Fruit fly (Drosophila melanogaster) whole organism, wandering third instar larva: ENCODE data around the gene Sfp70A4.

Experiments used
- CG32264 ChIP-seq: fragments of 200-800 bp; sonication (Bioruptor generic); optimal IDR thresholded peaks from 2 replicates; lab custom pipeline; 2016; ENCODE audit warnings: missing biosample characterization, missing genetic modification characterization
- CG9705 ChIP-seq: fragments of 200-800 bp; sonication (Bioruptor generic); optimal IDR thresholded peaks from 2 replicates; lab custom pipeline; 2018; ENCODE audit warnings: missing biosample characterization, mild to moderate bottlenecking, missing genetic modification characterization
- CrebA ChIP-seq: fragments of 200-800 bp; sonication (Bioruptor generic); optimal IDR thresholded peaks from 2 replicates; lab custom pipeline; 2016; ENCODE audit warnings: missing biosample characterization, mild to moderate bottlenecking, missing genetic modification characterization, borderline replicate concordance
- Dfd ChIP-seq: fragments of >200 bp; optimal IDR thresholded peaks from 2 replicates; lab custom pipeline; 2017; ENCODE audit warnings: missing biosample characterization, missing genetic modification characterization
- Dif ChIP-seq: fragments of 200-275, 200-300 bp; sonication (Bioruptor generic); optimal IDR thresholded peaks from 2 replicates; lab custom pipeline; 2018; ENCODE audit warnings: missing biosample characterization, missing genetic modification characterization; ENCODE audit not compliant: partially characterized antibody
- GATAd ChIP-seq: sonication (Bioruptor generic); optimal IDR thresholded peaks from 2 replicates; lab custom pipeline; 2016; ENCODE audit warnings: missing biosample characterization, missing genetic modification characterization
- HLH106 ChIP-seq: fragments of 200-800 bp; optimal IDR thresholded peaks from 3 replicates; lab custom pipeline; 2019; ENCODE audit warnings: missing biosample characterization, mild to moderate bottlenecking, missing genetic modification characterization, moderate library complexity
- Hr83 ChIP-seq: fragments of 200-300 bp; sonication (Bioruptor generic); optimal IDR thresholded peaks from 2 replicates; lab custom pipeline; 2016; ENCODE audit warnings: missing biosample characterization, mild to moderate bottlenecking, missing genetic modification characterization, moderate library complexity; ENCODE audit not compliant: poor library complexity, severe bottlenecking
- N ChIP-seq: fragments of >200 bp; optimal IDR thresholded peaks from 2 replicates; lab custom pipeline; 2018; ENCODE audit warnings: missing biosample characterization, missing external identifiers, missing genetic modification characterization
- Rel ChIP-seq, 2 experiments: fragments of 200-800 bp; sonication (Bioruptor generic) in 1 of 2; optimal IDR thresholded peaks; 2 replicates in 1 of 2; 3 replicates in 1 of 2; lab custom pipeline; 2016 to 2019; ENCODE audit warnings: mild to moderate bottlenecking in 2 of 2, missing biosample characterization in 2 of 2, missing genetic modification characterization in 2 of 2, moderate library complexity in 1 of 2
- Sp1 ChIP-seq: fragments of 200-800 bp; sonication (Bioruptor generic); optimal IDR thresholded peaks from 3 replicates; lab custom pipeline; 2019; ENCODE audit warnings: missing biosample characterization, mild to moderate bottlenecking, missing genetic modification characterization, moderate library complexity
- br ChIP-seq: fragments of 200-800 bp; sonication (Bioruptor generic); optimal IDR thresholded peaks from 2 replicates; lab custom pipeline; 2016; ENCODE audit warnings: missing biosample characterization, missing genetic modification characterization
- dl ChIP-seq, 2 experiments: fragments of 175-275, 200-275 bp in 1 of 2; fragments of 200-275 bp in 1 of 2; sonication (Bioruptor generic); optimal IDR thresholded peaks; lab custom pipeline; 2018; ENCODE audit warnings: mild to moderate bottlenecking in 2 of 2, missing biosample characterization in 2 of 2, missing genetic modification characterization in 2 of 2, moderate library complexity in 2 of 2; ENCODE audit not compliant: partially characterized antibody in 2 of 2, insufficient read depth in 1 of 2
- dmrt93B ChIP-seq: fragments of 200-800 bp; sonication (Bioruptor generic); optimal IDR thresholded peaks from 2 replicates; lab custom pipeline; 2018; ENCODE audit warnings: missing biosample characterization, mild to moderate bottlenecking, missing genetic modification characterization
- dsf ChIP-seq: sonication (Bioruptor generic); optimal IDR thresholded peaks from 2 replicates; lab custom pipeline; 2016; ENCODE audit warnings: missing biosample characterization, missing genetic modification characterization, borderline replicate concordance
- ey ChIP-seq: fragments of 200-800 bp; sonication (Bioruptor generic); optimal IDR thresholded peaks from 2 replicates; lab custom pipeline; 2016; ENCODE audit warnings: missing biosample characterization, missing genetic modification characterization
- foxo ChIP-seq, 2 experiments: fragments of 200-800 bp; sonication (Bioruptor generic); optimal IDR thresholded peaks; 2 replicates in 1 of 2; 3 replicates in 1 of 2; lab custom pipeline; 2016 to 2017; ENCODE audit warnings: missing biosample characterization in 2 of 2, missing genetic modification characterization in 2 of 2
- fru ChIP-seq: fragments of 200-800 bp; sonication (Bioruptor generic); optimal IDR thresholded peaks from 3 replicates; lab custom pipeline; 2016; ENCODE audit warnings: missing biosample characterization, mild to moderate bottlenecking, missing genetic modification characterization
- h ChIP-seq: fragments of 200-800 bp; sonication (Bioruptor generic); optimal IDR thresholded peaks from 3 replicates; lab custom pipeline; 2016; ENCODE audit warnings: missing biosample characterization, mild to moderate bottlenecking, missing genetic modification characterization
- pan ChIP-seq: fragments of >200 bp; optimal IDR thresholded peaks from 2 replicates; lab custom pipeline; 2017
- psq ChIP-seq: fragments of 200-800 bp; sonication (Bioruptor generic); optimal IDR thresholded peaks from 3 replicates; lab custom pipeline; 2017; ENCODE audit warnings: missing biosample characterization, mild to moderate bottlenecking, missing genetic modification characterization, moderate library complexity
- rgr ChIP-seq: fragments of 200-800 bp; sonication (Bioruptor generic); optimal IDR thresholded peaks from 3 replicates; lab custom pipeline; 2016; ENCODE audit warnings: missing biosample characterization, mild to moderate bottlenecking, missing genetic modification characterization
- sage ChIP-seq: fragments of 200-800 bp; sonication (Bioruptor generic); optimal IDR thresholded peaks from 2 replicates; lab custom pipeline; 2016; ENCODE audit warnings: missing biosample characterization, mild to moderate bottlenecking, missing genetic modification characterization
- sv ChIP-seq: fragments of 200-800 bp; sonication (Bioruptor generic); optimal IDR thresholded peaks from 3 replicates; lab custom pipeline; 2016; ENCODE audit warnings: missing biosample characterization, missing genetic modification characterization
- tai ChIP-seq: sonication (Bioruptor generic); optimal IDR thresholded peaks from 2 replicates; lab custom pipeline; 2016; ENCODE audit warnings: missing biosample characterization, missing genetic modification characterization
- usp ChIP-seq: fragments of >200 bp; optimal IDR thresholded peaks from 2 replicates; lab custom pipeline; 2017; ENCODE audit warnings: missing biosample characterization, missing genetic modification characterization
- woc ChIP-seq: sonication (Bioruptor generic); optimal IDR thresholded peaks from 2 replicates; lab custom pipeline; 2016; ENCODE audit warnings: missing biosample characterization, mild to moderate bottlenecking, missing genetic modification characterization

Sfp70A4 gene

DNA sequence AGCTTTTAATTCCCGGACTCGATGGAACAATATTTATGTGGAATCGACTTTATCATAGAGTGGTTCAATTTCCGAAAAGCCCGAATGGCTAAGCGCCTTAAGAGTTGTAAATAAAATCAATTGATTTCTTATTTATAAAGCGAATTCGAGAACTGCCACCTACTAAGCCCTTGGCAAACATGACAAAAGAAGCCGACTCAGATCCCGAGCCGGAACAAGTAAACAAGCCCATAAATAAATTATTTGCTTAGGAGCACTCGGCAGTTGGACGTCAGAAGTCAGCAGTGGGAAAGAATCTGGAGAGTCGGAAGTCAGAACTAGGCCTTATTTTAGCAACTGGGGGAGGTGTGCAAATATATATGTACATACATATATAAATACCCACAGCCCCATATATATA is 37.0 kb downstream of the Sfp70A4 start:
- TF ChIP-seq rgr (peak; percentile 12), h (peak; percentile 0), Dif (GFP tag; lab: Kevin White, UChicago) (no peak), Hr83 (GFP tag; lab: Kevin White, UChicago) (no peak)
- TF ChIP-seq, all 38 proteins: peak for 2

DNA sequence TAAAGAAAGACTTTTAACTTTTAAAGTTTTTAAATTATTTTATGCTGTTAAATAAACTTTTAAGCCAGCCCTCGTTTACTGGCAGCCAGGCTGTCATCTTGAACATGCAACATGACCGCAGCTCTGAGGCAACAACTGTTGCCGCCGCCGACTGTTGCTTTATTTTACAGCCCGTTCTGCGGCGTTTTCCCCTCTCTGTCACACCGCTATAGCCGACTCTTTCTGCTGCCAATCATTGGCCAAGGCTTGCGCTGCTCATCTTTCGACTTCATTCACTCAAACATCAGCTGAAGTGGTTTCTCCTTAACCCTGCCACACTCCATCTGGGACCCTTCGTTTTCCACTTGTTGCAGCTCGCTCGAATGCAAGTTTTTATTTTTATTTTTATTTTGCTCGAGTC is 40.5 kb downstream of the Sfp70A4 start:
- TF ChIP-seq pan (lab: Kevin White, UChicago) (no peak), woc (GFP tag; lab: Kevin White, UChicago) (peak; percentile 33)

DNA sequence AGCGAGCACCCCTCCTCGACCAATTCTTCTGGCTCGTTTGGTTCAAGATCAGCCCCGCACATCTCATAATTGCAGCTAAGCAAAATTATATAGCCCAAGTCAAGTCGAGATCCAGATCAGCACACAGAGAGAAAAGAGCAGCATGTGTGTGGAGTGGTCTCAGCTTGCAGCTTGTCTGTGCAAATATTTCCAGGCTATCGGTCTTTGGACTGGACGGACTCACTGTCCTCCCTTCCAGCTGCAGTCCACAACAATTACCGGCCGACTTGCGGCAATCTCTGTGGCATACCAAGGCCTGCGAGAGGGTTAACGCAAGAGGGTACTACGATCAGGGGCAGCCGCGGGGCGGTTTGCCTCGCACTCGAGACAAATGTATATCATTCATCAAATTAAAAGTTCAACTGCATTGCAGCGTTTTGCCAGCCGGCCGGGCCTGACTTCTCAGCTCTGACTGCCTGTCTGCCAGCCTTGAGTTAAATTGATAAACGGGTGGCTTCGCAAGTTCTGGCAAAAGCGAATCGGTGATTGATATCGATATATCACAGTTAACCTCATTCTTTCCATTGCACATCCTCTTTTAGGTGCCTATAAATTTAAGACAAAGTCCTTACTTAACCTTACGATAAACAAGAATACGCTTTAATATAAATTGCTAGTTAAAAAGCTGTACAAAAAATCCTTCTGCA is 41.1 kb downstream of the Sfp70A4 start:
- peak; percentile 46 for TF ChIP-seq Rel (GFP tag; optimal IDR thresholded peaks at IDR 0.05; lab: Kevin White, UChicago)
- no peak for TF ChIP-seq Rel (tag; optimal IDR thresholded peaks at IDR 0.05; lab: Kevin White, UChicago)
- TF ChIP-seq Dfd (GFP tag; lab: Kevin White, UChicago): no peak
- peak; percentile 19 for TF ChIP-seq psq (GFP tag; lab: Kevin White, UChicago)
- TF ChIP-seq, all 38 proteins: peak for 2

DNA sequence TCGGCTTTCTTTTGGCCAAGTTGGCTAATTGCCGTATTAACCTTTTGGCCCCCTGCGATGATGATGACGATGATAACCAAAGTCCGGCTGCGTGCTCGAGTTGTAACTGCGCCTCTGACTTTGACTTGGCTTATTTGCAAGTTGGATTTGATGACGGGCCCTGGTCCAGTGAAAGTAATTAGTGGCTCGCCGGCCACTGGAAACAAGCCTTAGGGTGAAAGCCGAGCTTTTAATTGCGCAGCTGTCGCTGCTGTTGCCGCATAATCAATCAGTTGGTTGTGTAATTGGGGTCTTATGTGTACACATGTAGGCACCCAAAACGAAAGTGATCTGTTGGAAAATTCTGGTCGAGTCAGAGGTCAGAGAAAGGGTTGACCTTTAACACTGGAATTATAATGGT is 42.4 kb downstream of the Sfp70A4 start:
- TF ChIP-seq Dfd (GFP tag; lab: Kevin White, UChicago) (no peak), br (GFP tag; lab: Kevin White, UChicago) (no peak), fru (GFP tag; lab: Kevin White, UChicago) (no peak), sv (no peak), h (no peak), dl (GFP tag; optimal IDR thresholded peaks at IDR 0.05; lab: Kevin White, UChicago; ENCODE audit: insufficient read depth in 1 of 2, partially characterized antibody in 2 of 2) (no peak), pan (lab: Kevin White, UChicago) (no peak), Dif (GFP tag; lab: Kevin White, UChicago) (no peak), dmrt93B (no peak), usp (GFP tag; lab: Kevin White, UChicago) (no peak), GATAd (GFP tag; lab: Kevin White, UChicago) (no peak), CrebA (GFP tag; lab: Kevin White, UChicago) (no peak), Sp1 (no peak), foxo (GFP tag; optimal IDR thresholded peaks at IDR 0.05; lab: Kevin White, UChicago) (no peak), CG9705 (GFP tag; lab: Kevin White, UChicago) (no peak), woc (GFP tag; lab: Kevin White, UChicago) (no peak), N (GFP tag; lab: Kevin White, UChicago) (no peak), ey (GFP tag; lab: Kevin White, UChicago) (no peak), sage (GFP tag; lab: Kevin White, UChicago) (no peak)

DNA sequence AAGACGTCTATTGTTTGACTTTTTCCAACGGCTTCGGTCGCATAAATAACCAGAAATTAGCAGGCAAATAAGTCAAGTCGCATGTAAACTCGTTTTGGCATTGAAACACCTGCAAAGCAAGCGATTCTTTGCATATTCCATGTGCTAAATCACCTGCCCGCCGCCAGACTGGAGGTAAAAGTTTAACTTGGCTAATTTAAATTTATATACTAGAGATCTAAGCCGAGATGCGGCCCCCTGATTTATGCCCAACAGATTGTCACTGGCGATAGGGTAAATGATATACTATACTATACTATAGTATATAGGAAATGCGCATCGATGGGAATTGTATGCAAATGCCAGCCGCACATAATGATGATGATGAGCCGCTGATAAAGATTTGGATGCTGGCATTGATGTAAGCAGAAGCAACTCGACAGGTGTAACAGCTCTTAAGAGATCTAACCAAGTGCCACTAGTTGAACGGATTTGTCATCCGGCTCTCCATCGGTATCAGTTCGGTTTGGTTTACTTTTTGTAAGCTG is 43.6 kb downstream of the Sfp70A4 start:
- TF ChIP-seq rgr (no peak), Dif (GFP tag; lab: Kevin White, UChicago) (no peak), CG32264 (GFP tag; lab: Kevin White, UChicago) (no peak), dsf (GFP tag; lab: Kevin White, UChicago) (no peak), usp (GFP tag; lab: Kevin White, UChicago) (no peak)

DNA sequence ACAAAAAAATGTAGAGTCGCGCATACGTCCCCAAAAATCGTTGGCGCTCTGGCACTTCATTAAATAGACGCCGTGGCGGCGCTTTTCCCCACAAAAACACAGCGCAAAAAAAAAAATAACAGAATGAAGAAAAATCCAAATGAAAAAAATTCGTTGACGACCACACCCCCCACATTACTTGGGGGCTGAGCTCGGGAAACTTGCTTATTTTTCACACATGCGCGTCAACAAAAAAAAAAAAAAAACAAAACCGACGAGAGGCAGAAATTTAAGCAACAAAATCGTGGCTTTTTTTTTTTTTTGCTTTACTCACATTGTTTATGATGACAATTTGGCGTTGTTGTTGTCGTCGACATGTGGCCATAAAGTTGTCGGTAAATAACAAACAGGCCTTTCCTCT is 44.9 kb downstream of the Sfp70A4 start:
- TF ChIP-seq CrebA (GFP tag; lab: Kevin White, UChicago) (no peak), sage (GFP tag; lab: Kevin White, UChicago) (no peak), sv (no peak), Dif (GFP tag; lab: Kevin White, UChicago) (no peak), woc (GFP tag; lab: Kevin White, UChicago) (no peak), HLH106 (tag; lab: Kevin White, UChicago) (no peak), tai (no peak), Hr83 (GFP tag; lab: Kevin White, UChicago) (no peak)
